Fruit fly (Drosophila melanogaster) whole organism, embryonic: ENCODE data around the gene CG31259.

Experiments
- Awh ChIP-seq: fragments of 200-800 bp; sonication (Bioruptor generic); IDR thresholded peaks from 2 replicates; pipeline ENCODE4, ENCODE4 v1.3.6; 2022; ENCODE audit warnings: missing biosample characterization, missing genetic modification characterization
- Bteb2 ChIP-seq: fragments of 200-800 bp; sonication (Bioruptor generic); optimal IDR thresholded peaks from 2 replicates; lab custom pipeline; 2016; ENCODE audit warnings: missing biosample characterization, missing genetic modification characterization
- CG11504 ChIP-seq: fragments of 200-800 bp; sonication (Bioruptor generic); optimal IDR thresholded peaks from 3 replicates; lab custom pipeline; 2019; ENCODE audit warnings: missing biosample characterization, mild to moderate bottlenecking, missing genetic modification characterization, moderate library complexity
- CG12299 ChIP-seq: fragments of 200-800 bp; sonication (Bioruptor generic); optimal IDR thresholded peaks from 2 replicates; lab custom pipeline; 2018; ENCODE audit warnings: missing biosample characterization, mild to moderate bottlenecking, missing genetic modification characterization
- CG13296 ChIP-seq: fragments of 200-800 bp; sonication (Bioruptor generic); optimal IDR thresholded peaks from 3 replicates; lab custom pipeline; 2018; ENCODE audit warnings: missing biosample characterization, mild to moderate bottlenecking, missing genetic modification characterization
- CG14014 ChIP-seq: fragments of 200-800 bp; sonication (Bioruptor generic); IDR thresholded peaks from 2 replicates; pipeline ENCODE4 v1.3.6; 2022; ENCODE audit warnings: missing biosample characterization, missing genetic modification characterization
- CG15011 ChIP-seq: fragments of 200-800 bp; sonication (Bioruptor generic); optimal IDR thresholded peaks from 3 replicates; lab custom pipeline; 2018; ENCODE audit warnings: missing biosample characterization, mild to moderate bottlenecking, missing genetic modification characterization
- CG15269 ChIP-seq: fragments of 200-800 bp; sonication (Bioruptor generic); optimal IDR thresholded peaks from 2 replicates; lab custom pipeline; 2018; ENCODE audit warnings: missing biosample characterization, mild to moderate bottlenecking, missing genetic modification characterization, moderate library complexity
- CG15514 ChIP-seq: fragments of 200-800 bp; sonication (Bioruptor generic); optimal IDR thresholded peaks from 3 replicates; lab custom pipeline; 2017; ENCODE audit warnings: missing biosample characterization, missing genetic modification characterization, mild to moderate bottlenecking, moderate library complexity, missing genetic modification reagents
- CG17328 ChIP-seq: fragments of 200-800 bp; sonication (Bioruptor generic); IDR thresholded peaks from 2 replicates; pipeline ENCODE4 v1.3.6; 2022; ENCODE audit warnings: missing biosample characterization, missing genetic modification characterization
- CG2889 ChIP-seq: fragments of 200-800 bp; sonication (Bioruptor generic); IDR thresholded peaks from 3 replicates; pipeline ENCODE4 v1.3.6; 2022; ENCODE audit warnings: missing biosample characterization, missing genetic modification characterization
- CG30020 ChIP-seq: fragments of 200-800 bp; optimal IDR thresholded peaks from 2 replicates; lab custom pipeline; 2019; ENCODE audit warnings: missing biosample characterization, mild to moderate bottlenecking, missing genetic modification characterization, moderate library complexity
- CG3281 ChIP-seq: fragments of 200-800 bp; sonication (Bioruptor generic); optimal IDR thresholded peaks from 3 replicates; lab custom pipeline; 2017; ENCODE audit warnings: missing biosample characterization, mild to moderate bottlenecking, missing genetic modification characterization
- CG4328 ChIP-seq: fragments of 200-800 bp; sonication (Bioruptor generic); optimal IDR thresholded peaks from 3 replicates; lab custom pipeline; 2017; ENCODE audit warnings: missing biosample characterization, missing genetic modification reagents, missing genetic modification characterization
- CG4854 ChIP-seq: fragments of 200-800 bp; sonication (Bioruptor generic); optimal IDR thresholded peaks from 2 replicates; lab custom pipeline; 2016; ENCODE audit warnings: missing biosample characterization, missing genetic modification characterization, inconsistent platforms
- CG7357 ChIP-seq: fragments of 200-800 bp; sonication (Bioruptor generic); IDR thresholded peaks from 3 replicates; pipeline ENCODE4 v1.3.6; 2022; ENCODE audit warnings: missing biosample characterization, missing genetic modification characterization
- CG7928 ChIP-seq: fragments of 200-800 bp; sonication (Bioruptor generic); optimal IDR thresholded peaks from 2 replicates; lab custom pipeline; 2017; ENCODE audit warnings: missing biosample characterization, mild to moderate bottlenecking, missing genetic modification characterization
- CG7987 ChIP-seq: fragments of 200-800 bp; sonication (Bioruptor generic); optimal IDR thresholded peaks from 2 replicates; lab custom pipeline; 2018; ENCODE audit warnings: missing biosample characterization, mild to moderate bottlenecking, missing genetic modification characterization, moderate library complexity
- CG9215 ChIP-seq: fragments of 200-800 bp; sonication (Bioruptor generic); IDR thresholded peaks from 2 replicates; pipeline ENCODE4 v1.3.6; 2022; ENCODE audit warnings: missing biosample characterization, missing genetic modification characterization
- D ChIP-seq, 2 experiments: fragments of 200-800 bp in 1 of 2; fragments of >200 bp in 1 of 2; sonication (Bioruptor generic) in 1 of 2; optimal IDR thresholded peaks; 2 replicates in 1 of 2; 3 replicates in 1 of 2; lab custom pipeline; 2017; ENCODE audit warnings: mild to moderate bottlenecking in 1 of 2, missing biosample characterization in 1 of 2, missing genetic modification characterization in 1 of 2, missing genetic modification reagents in 1 of 2
- Dp ChIP-seq: fragments of 200-800 bp; sonication (Bioruptor generic); optimal IDR thresholded peaks from 2 replicates; lab custom pipeline; 2018; ENCODE audit warnings: missing biosample characterization, mild to moderate bottlenecking, missing genetic modification characterization, moderate library complexity
- Elba2 ChIP-seq: fragments of 200-800 bp; sonication (Bioruptor generic); optimal IDR thresholded peaks from 3 replicates; lab custom pipeline; 2016; ENCODE audit warnings: missing biosample characterization, missing genetic modification characterization
- H15 ChIP-seq: fragments of 200-800 bp; sonication (Bioruptor generic); IDR thresholded peaks from 3 replicates; pipeline ENCODE4 v1.3.6; 2022; ENCODE audit warnings: missing biosample characterization, missing genetic modification characterization
- HLH4C ChIP-seq: fragments of 200-800 bp; sonication (Bioruptor generic); IDR thresholded peaks from 3 replicates; pipeline ENCODE4 v1.3.6; 2022; ENCODE audit warnings: missing biosample characterization, missing genetic modification characterization; ENCODE audit not compliant: partially characterized antibody
- MESR4 ChIP-seq: fragments of 200-800 bp; sonication (Bioruptor generic); optimal IDR thresholded peaks from 2 replicates; lab custom pipeline; 2018; ENCODE audit warnings: missing biosample characterization, mild to moderate bottlenecking, missing genetic modification characterization, moderate library complexity
- MTF-1 ChIP-seq: fragments of 200-800 bp; sonication (Bioruptor generic); optimal IDR thresholded peaks from 2 replicates; lab custom pipeline; 2018; ENCODE audit warnings: missing biosample characterization, mild to moderate bottlenecking, missing genetic modification characterization, borderline replicate concordance
- Med ChIP-seq: fragments of 200-800 bp; sonication (Bioruptor generic); peaks from one replicate; lab custom pipeline; 2016; ENCODE audit warnings: missing biosample characterization, missing genetic modification characterization, mild to moderate bottlenecking, inconsistent platforms, moderate library complexity
- Myb ChIP-seq: fragments of 200-800 bp; sonication (Bioruptor generic); optimal IDR thresholded peaks from 2 replicates; lab custom pipeline; 2016; ENCODE audit warnings: missing biosample characterization, missing genetic modification characterization
- Nf-YC ChIP-seq: fragments of 200-800 bp; optimal IDR thresholded peaks from 3 replicates; lab custom pipeline; 2019; ENCODE audit warnings: missing biosample characterization, mild to moderate bottlenecking, missing genetic modification characterization, moderate library complexity
- Rfx ChIP-seq: fragments of 200-800 bp; sonication (Bioruptor generic); IDR thresholded peaks from 2 replicates; pipeline ENCODE4 v1.3.6; 2022; ENCODE audit warnings: missing biosample characterization, missing genetic modification characterization
- TFAM ChIP-seq: fragments of 200-800 bp; sonication (Bioruptor generic); optimal IDR thresholded peaks from 2 replicates; lab custom pipeline; 2017; ENCODE audit warnings: missing biosample characterization, missing genetic modification characterization, inconsistent platforms
- ac ChIP-seq: fragments of 200-800 bp; sonication (Bioruptor generic); optimal IDR thresholded peaks from 3 replicates; lab custom pipeline; 2017; ENCODE audit warnings: missing biosample characterization, mild to moderate bottlenecking, missing genetic modification characterization
- bbx ChIP-seq: fragments of 200-800 bp; sonication (Bioruptor generic); IDR thresholded peaks from 2 replicates; pipeline ENCODE4 v1.3.6; 2022; ENCODE audit warnings: missing biosample characterization, missing genetic modification characterization; ENCODE audit not compliant: partially characterized antibody
- bigmax ChIP-seq: fragments of 200-800 bp; sonication (Bioruptor generic); optimal IDR thresholded peaks from 2 replicates; lab custom pipeline; 2018; ENCODE audit warnings: missing biosample characterization, mild to moderate bottlenecking, missing genetic modification characterization
- btn ChIP-seq: fragments of 200-800 bp; sonication (Bioruptor generic); optimal IDR thresholded peaks from 2 replicates; lab custom pipeline; 2016; ENCODE audit warnings: missing biosample characterization, missing genetic modification characterization
- cas ChIP-seq: fragments of 200-800 bp; sonication (Bioruptor generic); IDR thresholded peaks from 2 replicates; pipeline ENCODE4 v1.3.6; 2022; ENCODE audit warnings: missing biosample characterization, missing genetic modification characterization
- chinmo ChIP-seq: fragments of 200-800 bp; sonication (Bioruptor generic); IDR thresholded peaks from 4 replicates; pipeline ENCODE4 v1.3.6; 2022; ENCODE audit warnings: missing biosample characterization, missing genetic modification characterization; ENCODE audit not compliant: partially characterized antibody
- danr ChIP-seq: fragments of 200-800 bp; sonication (Bioruptor generic); IDR thresholded peaks from 2 replicates; pipeline ENCODE4 v1.3.6; 2022; ENCODE audit warnings: missing biosample characterization, missing genetic modification characterization
- dmrt11E ChIP-seq: fragments of 200-800 bp; sonication (Bioruptor generic); optimal IDR thresholded peaks from 3 replicates; lab custom pipeline; 2018; ENCODE audit warnings: missing biosample characterization, mild to moderate bottlenecking, missing genetic modification characterization, moderate library complexity
- dysf ChIP-seq: fragments of 200-800 bp; sonication (Bioruptor generic); IDR thresholded peaks from 3 replicates; pipeline ENCODE4 v1.3.6; 2022; ENCODE audit warnings: missing biosample characterization, missing genetic modification characterization
- emc ChIP-seq: fragments of 200-800 bp; sonication (Bioruptor generic); optimal IDR thresholded peaks from 2 replicates; lab custom pipeline; 2016; ENCODE audit warnings: missing biosample characterization, missing genetic modification characterization
- gsb-n ChIP-seq: fragments of 200-800 bp; sonication (Bioruptor generic); optimal IDR thresholded peaks from 3 replicates; lab custom pipeline; 2018; ENCODE audit warnings: missing biosample characterization, mild to moderate bottlenecking, missing genetic modification characterization
- jumu ChIP-seq: fragments of 200-800 bp; sonication (Bioruptor generic); optimal IDR thresholded peaks from 3 replicates; lab custom pipeline; 2016; ENCODE audit warnings: missing biosample characterization, missing genetic modification characterization
- otp ChIP-seq: fragments of 200-800 bp; sonication (Bioruptor generic); IDR thresholded peaks from 3 replicates; pipeline ENCODE4, ENCODE4 v1.3.6; 2022; ENCODE audit warnings: missing biosample characterization, missing genetic modification characterization
- pum ChIP-seq: fragments of 200-800 bp; sonication (Bioruptor generic); optimal IDR thresholded peaks from 2 replicates; lab custom pipeline; 2016; ENCODE audit warnings: missing biosample characterization, missing genetic modification characterization
- salm ChIP-seq: fragments of 200-800 bp; sonication (Bioruptor generic); optimal IDR thresholded peaks from 2 replicates; lab custom pipeline; 2018; ENCODE audit warnings: missing biosample characterization, mild to moderate bottlenecking, missing genetic modification characterization
- sc ChIP-seq, 3 experiments: fragments of >200 bp in 2 of 3; fragments of 200-800 bp in 1 of 3; sonication (Bioruptor generic) in 1 of 3; optimal IDR thresholded peaks; 2 replicates in 2 of 3; 3 replicates in 1 of 3; lab custom pipeline; 2017; ENCODE audit warnings: mild to moderate bottlenecking in 1 of 3, missing biosample characterization in 1 of 3, missing genetic modification characterization in 1 of 3, missing genetic modification reagents in 1 of 3
- sim ChIP-seq: fragments of 200-800 bp; sonication (Bioruptor generic); IDR thresholded peaks from 2 replicates; pipeline ENCODE4 v1.3.6; 2022; ENCODE audit warnings: missing biosample characterization, missing genetic modification characterization
- so ChIP-seq: fragments of 200-800 bp; sonication (Bioruptor generic); IDR thresholded peaks from 3 replicates; pipeline ENCODE4 v1.3.6; 2022; ENCODE audit warnings: missing biosample characterization, missing genetic modification characterization
- tup ChIP-seq: fragments of 200-800 bp; sonication (Bioruptor generic); optimal IDR thresholded peaks from 2 replicates; lab custom pipeline; 2016; ENCODE audit warnings: missing biosample characterization, mild to moderate bottlenecking, missing genetic modification characterization, moderate library complexity

The CG31259 gene

dm6 chr3R:8517752-8518185, 6.0 kb upstream of the CG31259 start, which contains the start of gene CG11737 (continued):
- TF ChIP-seq gsb-n (tag; lab: Kevin White, UChicago) (no peak), CG7987 (GFP tag; lab: Kevin White, UChicago) (no peak), tup (GFP tag; lab: Kevin White, UChicago) (no peak), MESR4 (peak; percentile 24), salm (tag; lab: Kevin White, UChicago) (no peak), btn (GFP tag; lab: Kevin White, UChicago) (no peak), bigmax (no peak), HLH4C (GFP tag; lab: Robert Waterston, UW) (peak; percentile 86), CG9215 (GFP tag; lab: Robert Waterston, UW) (no peak), CG13296 (GFP tag; lab: Kevin White, UChicago) (no peak), bbx (GFP tag; lab: Robert Waterston, UW) (peak; percentile 73), CG15011 (GFP tag; lab: Kevin White, UChicago) (no peak), CG2889 (GFP tag; lab: Robert Waterston, UW) (no peak), CG7357 (GFP tag; lab: Robert Waterston, UW) (no peak), Dp (peak; percentile 95), CG4854 (GFP tag; lab: Kevin White, UChicago) (no peak), chinmo (peak; percentile 73; the same call in 1 of the 4 replicates), Awh (GFP tag; lab: Robert Waterston, UW) (no peak), sc (optimal IDR thresholded peaks at IDR 0.05; lab: Kevin White, UChicago) (no peak), sc (GFP tag; optimal IDR thresholded peaks at IDR 0.05; lab: Kevin White, UChicago) (no peak), CG15269 (tag; lab: Kevin White, UChicago) (no peak), pum (GFP tag; lab: Kevin White, UChicago) (no peak), CG7928 (GFP tag; lab: Kevin White, UChicago) (no peak), TFAM (GFP tag; lab: Kevin White, UChicago) (no peak), Med (GFP tag; lab: Kevin White, UChicago) (no peak), ac (GFP tag; lab: Kevin White, UChicago) (no peak), dmrt11E (tag; lab: Kevin White, UChicago) (no peak), cas (GFP tag; lab: Robert Waterston, UW) (no peak), CG3281 (GFP tag; lab: Kevin White, UChicago) (no peak), CG12299 (no peak), jumu (GFP tag; lab: Kevin White, UChicago) (no peak), Elba2 (GFP tag; lab: Kevin White, UChicago) (no peak), emc (GFP tag; lab: Kevin White, UChicago) (no peak), CG30020 (no peak), danr (no peak), CG14014 (GFP tag; lab: Robert Waterston, UW) (no peak), MTF-1 (GFP tag; lab: Kevin White, UChicago) (no peak), Myb (GFP tag; lab: Kevin White, UChicago) (no peak), CG4328 (GFP tag; lab: Kevin White, UChicago) (no peak), otp (no peak), dysf (GFP tag; lab: Robert Waterston, UW) (no peak), Rfx (GFP tag; lab: Robert Waterston, UW) (peak; percentile 41; the same call in 1 of the 2 replicates), D (optimal IDR thresholded peaks at IDR 0.05; lab: Kevin White, UChicago) (no peak), D (GFP tag; optimal IDR thresholded peaks at IDR 0.05; lab: Kevin White, UChicago) (no peak), Bteb2 (GFP tag; lab: Kevin White, UChicago) (no peak), CG17328 (no peak), Nf-YC (tag; lab: Kevin White, UChicago) (no peak), so (GFP tag; lab: Robert Waterston, UW) (0 out of 3 replicates have a peak, but pooled peaks have one; percentile 26), H15 (GFP tag; lab: Robert Waterston, UW) (no peak), CG11504 (tag; lab: Kevin White, UChicago) (peak; percentile 61), CG15514 (GFP tag; lab: Kevin White, UChicago) (peak; percentile 84), sim (GFP tag; lab: Robert Waterston, UW) (no peak)
